Fruit fly (Drosophila melanogaster): ENCODE data around the gene CG18418.

- TF ChIP-seq Atf-2 (GFP tag; optimal IDR thresholded peaks at IDR 0.05) (no peak), usp (GFP tag; optimal IDR thresholded peaks at IDR 0.05) (no peak), Usf (GFP tag; optimal IDR thresholded peaks at IDR 0.05) (no peak), CG3995 (GFP tag; optimal IDR thresholded peaks at IDR 0.05) (no peak), Dfd (GFP tag; optimal IDR thresholded peaks at IDR 0.05) (no peak)
Observed at dm6 chr3L:4677532-4677931, 12.3 kb downstream of the CG18418 start, which contains the start of gene CG34266.
